Worm (Caenorhabditis elegans) whole organism, midembryonic: ENCODE data around the gene pqn-73.
A peak's percentile ranks its signal among the peaks of the same experiment; 100 is the strongest.

Source experiments
- T22C8.4 ChIP-seq: fragments of 200-800 bp; sonication (Bioruptor generic); IDR thresholded peaks from 2 replicates; pipeline ENCODE4 v1.3.6; 2022; ENCODE audit warnings: missing genetic modification characterization, missing compliant biosample characterization
- cog-1 ChIP-seq: sonication (generic microtip); optimal IDR thresholded peaks from 2 replicates; lab custom pipeline; 2016; ENCODE audit warnings: missing genetic modification characterization, missing compliant biosample characterization
- flt-1 ChIP-seq: fragments of 200-800 bp; sonication (Bioruptor generic); IDR thresholded peaks from 2 replicates; pipeline ENCODE4 v1.3.6; 2022; ENCODE audit warnings: missing genetic modification characterization, missing compliant biosample characterization
- klf-2 ChIP-seq: fragments of 200-800 bp; sonication (Bioruptor generic); conservative IDR thresholded peaks from 2 replicates; pipeline ENCODE4 v1.3.6; 2022; ENCODE audit warnings: missing genetic modification reagents, missing genetic modification characterization, missing compliant biosample characterization
- med-1 ChIP-seq: sonication (generic microtip); optimal IDR thresholded peaks from 2 replicates; lab custom pipeline; 2017; ENCODE audit warnings: missing genetic modification characterization, mild to moderate bottlenecking, missing compliant biosample characterization, antibody characterized with exemption, missing genetic modification reagents; ENCODE audit not compliant: insufficient read depth
- ref-1 ChIP-seq: fragments of 200-800 bp; sonication (Bioruptor generic); conservative IDR thresholded peaks from 2 replicates; pipeline ENCODE4 v1.3.6; 2022; ENCODE audit warnings: missing genetic modification reagents, missing genetic modification characterization, missing compliant biosample characterization
- tab-1 ChIP-seq: fragments of 200-800 bp; sonication (Bioruptor generic); IDR thresholded peaks from 2 replicates; pipeline ENCODE4 v1.3.6; 2022; ENCODE audit warnings: missing genetic modification characterization, missing compliant biosample characterization
- ztf-23 ChIP-seq: fragments of 200-800 bp; sonication (Bioruptor generic); IDR thresholded peaks from 2 replicates; pipeline ENCODE4 v1.3.6; 2022; ENCODE audit warnings: missing genetic modification reagents, missing genetic modification characterization, missing compliant biosample characterization
- ztf-29 ChIP-seq: fragments of 200-800 bp; sonication (Bioruptor generic); IDR thresholded peaks from 2 replicates; pipeline ENCODE4 v1.3.6; 2022; ENCODE audit warnings: missing genetic modification reagents, missing genetic modification characterization, missing compliant biosample characterization

pqn-73 gene

ce11 chrII:8515521-8515920, 25.0 kb upstream of the pqn-73 start:
- TF ChIP-seq T22C8.4 (GFP tag; lab: Robert Waterston, UW) (no peak), ztf-29 (no peak), ztf-23 (GFP tag; lab: Robert Waterston, UW) (no peak), flt-1 (no peak)

- TF ChIP-seq ref-1 (GFP tag; lab: Robert Waterston, UW): no peak
- TF ChIP-seq ztf-29: no peak
- TF ChIP-seq T22C8.4 (GFP tag; lab: Robert Waterston, UW): no peak
- no peak for TF ChIP-seq klf-2 (GFP tag; lab: Robert Waterston, UW)
- peak; percentile 60 for TF ChIP-seq cog-1 (tag; lab: Kevin White, UChicago)
- peak; percentile 68 for TF ChIP-seq ztf-23 (GFP tag; lab: Robert Waterston, UW)
- no peak for TF ChIP-seq med-1 (GFP tag; lab: Kevin White, UChicago)
- no peak for TF ChIP-seq tab-1 (GFP tag; lab: Robert Waterston, UW)
- 0 out of 2 replicates have a peak, but pooled peaks have one; percentile 54 for TF ChIP-seq flt-1
Observed at ce11 chrII:8516783-8517182, 23.7 kb upstream of the pqn-73 start, which contains the start of gene rnh-2. TSS of gene rnh-2 (plus strand) at chrII:8517150.

DNA sequence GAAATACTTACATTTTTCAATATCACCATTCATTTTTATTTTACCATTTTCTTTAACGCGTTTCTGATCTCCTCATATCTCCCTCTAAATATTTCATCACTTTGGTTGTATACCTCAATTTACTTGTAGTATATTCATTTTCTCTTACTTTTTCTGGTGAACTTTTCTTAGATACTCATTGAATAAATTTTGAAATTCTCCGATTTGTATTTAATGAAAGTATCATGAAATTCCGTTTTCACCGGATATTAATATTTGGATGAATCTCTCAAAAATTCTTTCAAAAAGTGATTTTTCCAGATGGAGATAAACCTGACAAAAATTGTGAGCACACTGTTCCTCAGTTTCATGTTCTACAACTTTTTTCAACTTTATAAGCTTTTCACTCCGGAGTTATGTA, 22.3 kb upstream of the pqn-73 start, which contains the start of gene T13H5.8:
TSS of gene T13H5.8 (plus strand) at position 301 of the 400 bp plus-strand sequence.
- no peak for TF ChIP-seq klf-2 (GFP tag; lab: Robert Waterston, UW)
- no peak for TF ChIP-seq ztf-29
- no peak for TF ChIP-seq med-1 (GFP tag; lab: Kevin White, UChicago)
- TF ChIP-seq cog-1 (tag; lab: Kevin White, UChicago): no peak
- TF ChIP-seq flt-1: no peak
- no peak for TF ChIP-seq T22C8.4 (GFP tag; lab: Robert Waterston, UW)

ce11 chrII:8520625-8521024, 19.9 kb upstream of the pqn-73 start, which contains the start of gene cht-2:
TSS of gene cht-2 (plus strand) at chrII:8520925.
- TF ChIP-seq klf-2 (GFP tag; lab: Robert Waterston, UW) (no peak), cog-1 (tag; lab: Kevin White, UChicago) (no peak), T22C8.4 (GFP tag; lab: Robert Waterston, UW) (no peak), ref-1 (GFP tag; lab: Robert Waterston, UW) (no peak)

DNA sequence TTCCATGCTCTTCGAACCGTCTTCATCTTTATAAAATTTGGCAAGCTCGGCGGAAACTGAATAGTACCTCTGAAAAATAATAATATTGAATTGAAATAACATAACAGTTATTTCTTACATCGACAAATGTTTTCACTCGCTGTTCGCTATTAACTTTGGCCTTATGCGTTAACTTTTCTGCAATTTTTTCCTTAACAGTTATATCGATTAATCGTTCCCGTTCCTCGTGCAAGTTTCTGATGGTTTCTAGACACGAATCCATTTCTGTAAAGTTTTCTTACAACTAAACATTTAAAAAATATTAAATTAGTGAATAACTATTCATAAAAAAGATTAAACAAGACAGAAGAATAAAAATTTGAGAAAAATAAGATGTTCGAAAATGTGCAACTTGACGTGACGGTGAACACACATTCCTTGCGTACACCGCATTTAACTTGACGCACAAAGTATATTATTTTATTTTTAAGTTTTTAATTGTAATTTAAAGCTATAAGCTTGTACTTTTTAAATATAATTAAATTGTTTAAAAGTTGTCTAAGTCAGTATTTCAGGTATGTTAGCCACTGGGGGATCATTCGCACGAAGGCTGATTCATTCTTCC, 15.3 kb upstream of the pqn-73 start, which contains the start of the genes prp-9 and mrps-18B:
TSS of gene prp-9 (minus strand) at position 264 of the 604 bp plus-strand sequence.
TSS of gene mrps-18B (plus strand) at position 549 of the 604 bp plus-strand sequence.
- TF ChIP-seq tab-1 (GFP tag; lab: Robert Waterston, UW) (no peak), med-1 (GFP tag; lab: Kevin White, UChicago) (no peak), ztf-23 (GFP tag; lab: Robert Waterston, UW) (no peak), T22C8.4 (GFP tag; lab: Robert Waterston, UW) (no peak), ztf-29 (no peak), flt-1 (no peak), ref-1 (GFP tag; lab: Robert Waterston, UW) (no peak), cog-1 (tag; lab: Kevin White, UChicago) (no peak), klf-2 (GFP tag; lab: Robert Waterston, UW) (no peak)

ce11 chrII:8529176-8529698, 11.3 kb upstream of the pqn-73 start:
- TF ChIP-seq klf-2 (GFP tag; lab: Robert Waterston, UW) (no peak), T22C8.4 (GFP tag; lab: Robert Waterston, UW) (no peak), ref-1 (GFP tag; lab: Robert Waterston, UW) (no peak), flt-1 (no peak), tab-1 (GFP tag; lab: Robert Waterston, UW) (no peak), cog-1 (tag; lab: Kevin White, UChicago) (no peak), ztf-23 (GFP tag; lab: Robert Waterston, UW) (no peak), ztf-29 (no peak), med-1 (GFP tag; lab: Kevin White, UChicago) (no peak)

DNA sequence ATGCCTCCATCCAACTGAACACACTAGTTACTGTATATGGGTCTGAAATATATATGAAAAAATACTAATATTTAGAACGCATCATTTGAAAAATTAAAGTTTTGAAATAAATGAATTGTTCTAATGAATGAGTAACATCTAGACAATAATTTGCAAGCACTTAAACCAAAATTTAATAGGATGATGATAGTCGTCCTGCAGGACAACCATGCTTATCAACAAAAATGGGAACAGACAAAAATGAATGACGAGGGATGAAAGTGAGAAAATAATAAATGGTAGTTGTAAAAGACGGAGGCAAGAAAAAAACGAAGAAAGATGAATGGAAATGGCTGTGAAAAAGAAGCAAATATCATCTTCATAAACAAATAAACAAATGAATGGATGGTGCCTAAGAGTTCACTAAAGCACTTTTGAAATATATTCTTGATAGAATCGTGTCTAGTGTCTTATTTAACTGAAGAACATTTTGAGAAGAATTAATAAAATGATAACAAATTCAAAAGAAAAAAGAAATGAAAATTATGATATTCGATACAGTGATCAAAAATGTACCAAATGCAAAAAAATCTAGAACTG, 9.2 kb upstream of the pqn-73 start, which contains the start of gene gldi-7:
TSS of gene gldi-7 (minus strand) at position 42 of the 579 bp plus-strand sequence.
- TF ChIP-seq flt-1 (no peak), T22C8.4 (GFP tag; lab: Robert Waterston, UW) (no peak), klf-2 (GFP tag; lab: Robert Waterston, UW) (no peak), ref-1 (GFP tag; lab: Robert Waterston, UW) (no peak), med-1 (GFP tag; lab: Kevin White, UChicago) (no peak), ztf-23 (GFP tag; lab: Robert Waterston, UW) (no peak), tab-1 (GFP tag; lab: Robert Waterston, UW) (no peak), ztf-29 (no peak), cog-1 (tag; lab: Kevin White, UChicago) (no peak)

DNA sequence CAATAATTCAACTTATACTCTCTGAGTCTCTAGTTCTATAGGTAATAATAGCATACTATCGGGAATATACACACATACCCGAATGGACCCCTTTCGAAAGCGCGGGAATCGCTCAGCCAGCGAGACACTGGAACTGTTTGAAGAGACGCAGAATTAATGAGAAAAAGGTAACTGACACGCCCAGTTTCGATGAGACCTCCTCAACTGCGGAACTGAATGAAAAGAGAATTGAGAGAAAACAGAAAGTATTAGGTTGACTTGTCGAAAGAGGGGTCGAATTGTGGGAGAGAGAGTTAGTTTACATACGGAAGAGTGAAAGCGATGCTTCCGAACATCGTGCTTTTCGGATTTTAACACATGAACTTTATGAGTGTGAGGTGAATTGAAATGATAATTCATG, 8.5 kb upstream of the pqn-73 start:
- TF ChIP-seq klf-2 (GFP tag; lab: Robert Waterston, UW) (no peak), tab-1 (GFP tag; lab: Robert Waterston, UW) (no peak), ztf-23 (GFP tag; lab: Robert Waterston, UW) (no peak), cog-1 (tag; lab: Kevin White, UChicago) (no peak), flt-1 (no peak), ztf-29 (no peak)

DNA sequence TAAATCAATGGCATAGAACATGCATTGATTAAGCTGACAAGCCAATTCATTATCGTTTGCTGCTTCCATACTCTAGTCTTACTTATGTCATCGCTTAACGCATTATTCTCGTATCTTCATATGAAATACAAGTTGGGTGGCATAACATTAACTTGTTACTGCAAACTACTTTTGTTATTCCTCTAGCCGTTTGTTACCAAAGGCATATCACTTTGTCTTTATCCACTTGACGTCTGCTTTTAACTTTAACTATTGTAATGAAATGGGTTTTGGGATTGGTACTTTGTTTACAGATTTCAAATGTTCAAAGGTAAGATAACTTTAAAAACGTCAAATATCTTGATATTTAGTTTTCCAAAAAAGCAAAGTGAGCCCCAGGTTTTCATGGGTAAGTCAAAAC, 4.5 kb upstream of the pqn-73 start, which contains the start of gene W01C9.2:
TSS of gene W01C9.2 (plus strand) at position 301 of the 400 bp plus-strand sequence.
- TF ChIP-seq ref-1 (GFP tag; lab: Robert Waterston, UW) (no peak), ztf-23 (GFP tag; lab: Robert Waterston, UW) (no peak), med-1 (GFP tag; lab: Kevin White, UChicago) (no peak), flt-1 (no peak), cog-1 (tag; lab: Kevin White, UChicago) (no peak), tab-1 (GFP tag; lab: Robert Waterston, UW) (no peak), ztf-29 (no peak), T22C8.4 (GFP tag; lab: Robert Waterston, UW) (no peak), klf-2 (GFP tag; lab: Robert Waterston, UW) (no peak)
